Fruit fly (Drosophila melanogaster) ovary, adult (tissue): ENCODE measurements around the gene CG42375.
A peak's percentile ranks its signal among the peaks of the same experiment; 100 is the strongest.

Source experiments
- CG17801 ChIP-seq: fragments of 200-800 bp; optimal IDR thresholded peaks from 2 replicates; lab custom pipeline; 2019; ENCODE audit warnings: missing biosample characterization, mild to moderate bottlenecking, missing genetic modification characterization, moderate library complexity; ENCODE audit not compliant: partially characterized antibody

CG42375 gene

DNA sequence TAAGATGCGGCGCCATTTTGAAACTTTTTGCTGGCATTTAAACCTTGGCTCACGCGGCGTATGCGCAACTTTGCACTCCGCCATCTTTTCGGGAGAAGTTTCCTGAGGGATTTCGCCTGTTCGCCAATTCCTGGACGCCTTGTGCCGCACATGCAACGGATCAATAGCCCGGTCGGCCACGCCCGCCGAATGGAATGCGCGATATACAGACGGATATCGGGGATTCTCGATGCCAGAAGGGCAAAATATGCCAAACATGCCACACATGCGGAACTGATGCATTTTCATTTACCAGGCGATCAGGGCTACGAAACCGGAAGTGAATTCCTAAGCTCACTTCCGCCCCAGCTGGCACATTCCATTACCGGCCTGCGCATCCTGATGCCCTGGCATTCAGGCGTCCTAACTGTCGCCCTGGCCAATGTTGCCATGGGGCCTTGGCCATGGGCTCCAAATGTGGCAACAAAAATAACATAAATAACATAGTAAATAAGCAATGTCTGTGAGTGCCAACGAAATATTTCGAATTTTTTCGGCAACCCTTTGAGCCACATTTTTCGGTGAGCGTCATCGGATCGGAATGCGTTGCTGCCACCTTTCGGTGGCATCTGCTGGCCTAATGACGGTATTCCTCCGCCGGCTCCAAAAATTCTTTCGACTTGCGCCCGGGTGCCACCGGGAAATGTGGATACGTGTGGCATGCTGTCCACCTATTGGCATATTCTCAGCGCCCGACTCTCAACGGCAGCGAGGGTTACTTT is 22.8 kb downstream of the CG42375 start:
- TF ChIP-seq CG17801 (GFP tag; lab: Kevin White, UChicago), result no peak

DNA sequence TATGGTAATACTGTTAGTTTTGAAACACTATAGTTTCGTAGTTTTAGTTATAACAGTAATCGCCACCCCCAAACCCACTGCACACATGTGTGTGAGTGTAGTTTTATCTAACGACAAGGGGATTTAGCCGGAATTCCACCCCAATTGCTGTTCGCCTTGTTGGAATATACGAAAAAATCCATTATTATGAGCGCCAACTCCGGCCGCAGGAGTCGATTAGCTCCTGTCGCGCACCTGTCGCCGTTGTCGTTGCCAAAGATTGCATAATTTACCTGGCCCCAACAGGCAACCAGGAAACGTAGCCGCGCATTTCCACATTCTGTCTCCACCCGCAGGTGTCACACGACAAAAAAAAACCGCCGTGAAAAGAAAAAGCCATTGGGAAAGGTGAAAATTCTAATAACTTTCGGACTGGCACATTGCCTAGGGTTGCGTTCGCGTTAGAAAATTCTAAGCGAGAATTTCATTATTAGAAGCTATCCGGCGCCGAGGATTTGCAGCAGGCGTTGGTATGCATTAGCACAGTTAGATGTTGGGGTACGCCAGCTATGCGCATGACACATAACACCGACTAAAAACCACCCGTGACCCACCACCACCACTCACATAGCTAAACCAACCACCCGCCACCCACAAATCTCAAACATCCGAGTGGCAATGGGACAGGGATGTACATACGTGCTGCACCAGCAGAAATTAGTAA is 23.9 kb downstream of the CG42375 start:
- no peak for TF ChIP-seq CG17801 (GFP tag; lab: Kevin White, UChicago)

- TF ChIP-seq CG17801 (GFP tag; lab: Kevin White, UChicago), result no peak
These were observed 24.7 kb downstream of the CG42375 start for dm6 chr3R:13803892-13804710.

DNA sequence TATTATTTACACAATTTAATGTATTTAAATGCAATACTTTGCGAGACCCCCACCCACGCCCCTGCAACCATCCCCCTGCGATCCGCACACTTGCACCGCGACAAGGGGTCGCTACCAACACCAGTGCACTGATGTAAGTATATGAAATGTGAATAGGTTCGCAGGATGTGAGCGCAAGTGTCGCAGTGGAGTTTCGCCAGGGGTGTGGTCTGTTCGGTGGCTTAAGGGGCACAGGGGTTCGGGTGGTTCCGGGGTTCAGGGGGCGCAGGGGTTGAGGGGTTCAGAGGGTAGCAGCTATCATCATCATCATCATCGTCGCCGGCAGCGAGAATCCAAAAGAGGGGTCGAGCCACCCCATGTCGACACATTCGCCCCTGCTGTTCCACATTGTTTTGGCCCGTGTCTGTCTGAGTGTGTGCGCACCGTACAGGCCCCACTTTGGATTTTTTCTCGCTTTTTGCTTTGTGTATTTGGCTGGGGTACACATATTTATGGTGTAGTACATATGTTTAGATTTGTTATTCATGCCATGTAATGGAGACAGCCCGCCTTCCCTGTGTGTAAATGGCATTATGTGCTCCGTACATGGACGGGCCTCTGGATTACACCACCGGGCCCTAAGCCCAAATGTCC is 25.7 kb downstream of the CG42375 start:
- TF ChIP-seq CG17801 (GFP tag; lab: Kevin White, UChicago), result no peak

dm6 chr3R:13806032-13806709 is 26.7 kb downstream of the CG42375 start:
- TF ChIP-seq CG17801 (GFP tag; lab: Kevin White, UChicago), result no peak

DNA sequence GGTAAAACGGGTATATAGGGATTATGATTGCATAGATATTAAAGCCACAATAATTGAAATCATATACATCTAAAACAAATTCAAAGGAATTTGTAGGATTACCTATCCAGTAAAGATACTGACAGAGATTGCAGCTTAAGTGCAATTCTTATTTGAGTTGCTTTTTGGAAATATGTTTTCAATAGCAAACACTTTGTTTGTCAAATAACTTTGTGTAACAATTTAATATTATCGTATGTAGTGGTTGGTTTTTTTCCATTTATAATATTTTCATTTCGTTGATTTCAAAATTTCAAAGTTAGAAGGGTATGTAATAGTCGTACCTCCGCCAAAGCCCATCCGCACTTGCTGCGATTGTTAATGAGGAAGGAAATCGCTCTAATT is 27.3 kb downstream of the CG42375 start:
- no peak for TF ChIP-seq CG17801 (GFP tag; lab: Kevin White, UChicago)

DNA sequence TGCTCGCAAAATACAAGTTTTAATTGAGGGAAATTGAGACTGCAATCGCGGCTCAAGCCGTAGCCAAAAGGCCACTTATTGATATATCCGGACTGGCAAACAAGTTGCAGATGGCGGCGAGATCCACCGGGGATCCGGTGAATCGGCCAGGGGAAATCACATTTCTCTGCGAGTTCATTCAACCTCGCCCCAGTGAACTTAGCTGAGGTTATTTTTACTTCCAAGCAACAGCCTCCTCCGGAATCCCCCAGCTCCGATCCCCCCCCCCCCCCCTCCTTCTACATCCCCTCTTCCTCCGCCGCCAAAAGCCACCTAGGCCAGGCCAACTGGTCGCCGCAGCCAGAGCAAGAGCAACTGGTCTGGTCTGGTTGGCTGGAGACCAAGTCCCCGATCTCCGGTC is 27.9 kb downstream of the CG42375 start:
- no peak for TF ChIP-seq CG17801 (GFP tag; lab: Kevin White, UChicago)

DNA sequence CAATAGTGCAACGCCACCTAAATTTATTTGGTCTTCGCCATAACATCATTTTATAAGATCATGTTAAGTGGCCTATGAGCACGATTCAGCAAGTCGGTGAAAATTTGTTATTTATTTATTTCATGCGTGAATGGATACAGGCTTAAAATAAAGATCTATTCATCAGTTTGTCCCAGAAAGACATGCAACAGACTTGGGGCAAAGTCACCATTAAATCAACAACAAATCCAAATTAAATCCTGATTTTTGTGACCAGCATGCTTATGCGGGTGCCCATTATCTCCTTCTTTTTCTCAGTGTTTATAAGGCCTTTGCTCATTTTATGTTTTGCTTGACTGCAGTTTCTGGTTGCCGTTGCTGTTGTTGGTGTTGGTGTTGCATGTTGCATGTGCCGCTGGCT is 28.5 kb downstream of the CG42375 start:
- TF ChIP-seq CG17801 (GFP tag; lab: Kevin White, UChicago), result no peak

- no peak for TF ChIP-seq CG17801 (GFP tag; lab: Kevin White, UChicago)
These were observed 29.8 kb downstream of the CG42375 start for dm6 chr3R:13809261-13809660.

DNA sequence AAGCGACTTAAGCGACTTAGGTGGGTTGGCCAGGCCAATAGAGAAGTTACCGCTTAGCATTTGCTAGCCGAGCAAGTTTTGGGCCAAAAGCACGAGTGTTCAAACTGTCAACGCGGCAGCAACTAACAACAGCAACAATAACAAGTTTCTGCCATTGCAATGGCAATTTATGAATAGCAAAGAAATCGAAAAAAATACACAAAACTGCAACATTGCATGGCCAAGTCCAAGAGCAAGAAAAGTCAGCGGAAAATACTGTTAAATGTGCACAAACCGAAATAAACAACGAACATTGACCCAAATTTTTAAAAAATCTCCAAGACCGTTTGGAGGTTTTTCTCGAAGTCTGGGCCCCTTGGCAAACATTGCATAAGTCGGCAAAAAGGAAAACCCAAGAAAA is 30.9 kb downstream of the CG42375 start:
- no peak for TF ChIP-seq CG17801 (GFP tag; lab: Kevin White, UChicago)

DNA sequence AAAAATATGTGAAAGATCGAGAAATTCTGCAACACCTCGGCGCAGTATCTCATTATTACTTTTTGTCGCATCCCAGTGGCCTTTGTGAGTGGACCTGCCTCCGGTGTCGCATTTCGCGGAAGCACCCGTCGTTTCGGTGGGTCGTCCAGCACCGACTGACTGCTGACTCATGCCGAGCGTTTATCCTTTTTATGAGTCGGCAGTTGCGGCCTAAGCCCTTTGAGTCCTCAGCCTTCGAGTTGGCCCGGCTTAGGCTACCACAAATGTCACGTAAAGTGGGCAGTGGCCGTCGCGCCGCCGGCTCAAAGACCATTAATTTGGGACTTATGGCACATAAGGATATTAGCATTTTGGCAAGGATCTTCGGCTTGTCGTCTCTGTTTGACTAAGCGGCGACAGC is 32.3 kb downstream of the CG42375 start:
- no peak for TF ChIP-seq CG17801 (GFP tag; lab: Kevin White, UChicago)

DNA sequence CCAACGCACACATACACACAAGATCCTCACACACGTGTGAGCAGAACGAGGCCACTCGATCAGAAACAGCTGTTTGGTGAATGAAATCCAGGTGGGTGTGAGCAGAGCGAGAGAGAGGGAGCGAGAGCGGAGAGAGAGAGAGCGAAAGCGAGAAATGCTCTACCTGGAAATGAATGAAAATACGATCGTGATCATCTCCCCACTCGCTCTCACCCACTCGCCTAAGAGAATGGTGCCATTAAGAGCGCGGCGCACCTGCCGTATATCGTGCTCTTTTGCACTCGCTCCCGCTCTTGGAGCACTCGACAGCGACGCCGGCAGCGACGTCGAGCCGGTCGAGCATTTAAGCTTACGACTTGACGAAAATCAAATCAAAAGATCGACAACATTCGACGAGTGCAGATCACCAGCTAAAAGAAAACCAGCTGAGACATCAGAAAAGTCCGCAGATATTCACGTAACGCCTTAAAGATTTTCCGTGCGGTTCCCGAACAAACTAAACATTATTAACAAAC is 33.4 kb downstream of the CG42375 start, which contains the start of the genes tal-1A, tal-2A, tal-3A and tal-AA:
Gene tal-1A (plus strand): TSS at position 374 of the 515 bp plus-strand sequence.
Gene tal-2A (plus strand): TSS at position 374 of the 515 bp plus-strand sequence.
Gene tal-3A (plus strand): TSS at position 374 of the 515 bp plus-strand sequence.
Gene tal-AA (plus strand): TSS at position 374 of the 515 bp plus-strand sequence.
- peak; percentile 52 for TF ChIP-seq CG17801 (GFP tag; lab: Kevin White, UChicago)

dm6 chr3R:13815022-13815440 is 35.6 kb downstream of the CG42375 start:
- no peak for TF ChIP-seq CG17801 (GFP tag; lab: Kevin White, UChicago)
